Fruit fly (Drosophila melanogaster) S2 (cell line): ENCODE results near the gene CG4995.

Experiments
- CG8478 ChIP-seq: fragments of >200 bp; optimal IDR thresholded peaks from 2 replicates; lab custom pipeline; 2018
- CTCF ChIP-seq, 2 experiments: fragments of >200 bp; optimal IDR thresholded peaks; 2 replicates each; lab custom pipeline; 2018

- TF ChIP-seq CTCF (optimal IDR thresholded peaks at IDR 0.05; lab: Kevin White, UChicago) (no peak), CG8478 (no peak)
Observed at dm6 chr2L:10334213-10334612, 11.9 kb downstream of the CG4995 start.
